Worm (Caenorhabditis elegans) whole organism, L3 larva: ENCODE data around the gene K10D11.6.

Source experiments
- R02D3.7 ChIP-seq: fragments of 150-350 bp; optimal IDR thresholded peaks from 2 replicates; lab custom pipeline; 2014; ENCODE audit warnings: missing biosample characterization, missing genetic modification characterization
- aly-2 ChIP-seq: fragments of 150-350 bp; optimal IDR thresholded peaks from 2 replicates; lab custom pipeline; 2014; ENCODE audit warnings: missing biosample characterization, missing genetic modification characterization
- ama-1 ChIP-seq: fragments of 150-350 bp; optimal IDR thresholded peaks from 2 replicates; lab custom pipeline; 2018
- elt-1 ChIP-seq: fragments of 150-350 bp; optimal IDR thresholded peaks from 2 replicates; lab custom pipeline; 2014; ENCODE audit warnings: missing biosample characterization, missing genetic modification characterization
- mdl-1 ChIP-seq: fragments of 150-350 bp; optimal IDR thresholded peaks from 2 replicates; lab custom pipeline; 2014; ENCODE audit warnings: missing biosample characterization, missing genetic modification characterization
- nfya-1 ChIP-seq: sonication (generic microtip); optimal IDR thresholded peaks from 2 replicates; lab custom pipeline; 2017; ENCODE audit warnings: missing genetic modification characterization, mild to moderate bottlenecking, missing compliant biosample characterization, antibody characterized with exemption, moderate library complexity; ENCODE audit not compliant: insufficient read depth
- nhr-12 ChIP-seq: fragments of 150-350 bp; optimal IDR thresholded peaks from 2 replicates; lab custom pipeline; 2014; ENCODE audit warnings: missing biosample characterization, missing genetic modification characterization
- snpc-4 ChIP-seq: fragments of 150-350 bp; optimal IDR thresholded peaks from 2 replicates; lab custom pipeline; 2014; ENCODE audit warnings: missing biosample characterization, missing genetic modification characterization
- unc-62 ChIP-seq: fragments of 150-350 bp; sonication (generic microtip); optimal IDR thresholded peaks from 4 replicates; lab custom pipeline; 2014; ENCODE audit warnings: missing biosample characterization, missing genetic modification reagents, missing genetic modification characterization
- zag-1 ChIP-seq: fragments of 150-350 bp; optimal IDR thresholded peaks from 2 replicates; lab custom pipeline; 2014; ENCODE audit warnings: missing biosample characterization, missing genetic modification characterization
- ztf-4 ChIP-seq: fragments of 150-350 bp; optimal IDR thresholded peaks from 2 replicates; lab custom pipeline; 2014; ENCODE audit warnings: missing biosample characterization, missing genetic modification characterization

DNA sequence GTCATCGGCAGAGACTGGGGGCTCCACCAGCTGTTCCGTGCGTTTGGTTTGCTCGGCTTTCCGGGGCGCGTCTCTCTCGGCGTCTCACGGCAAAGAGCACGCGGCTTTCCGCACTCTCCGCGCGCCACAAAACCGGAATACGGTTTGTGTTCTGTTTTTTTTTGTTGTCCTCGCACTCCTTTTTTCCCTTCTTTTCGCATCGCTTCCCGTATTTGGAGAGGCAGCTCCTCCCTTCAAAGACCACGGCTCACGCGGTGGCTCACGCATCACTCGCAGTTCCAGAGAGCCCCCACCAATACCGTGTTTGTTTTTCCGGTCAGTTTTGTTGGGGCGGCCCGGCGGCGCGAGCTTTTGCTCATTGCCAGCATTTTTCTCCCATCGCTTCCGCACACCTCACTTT lies 33.6 kb upstream of the K10D11.6 start:
- TF ChIP-seq R02D3.7 (no peak), nfya-1 (tag; lab: Kevin White, UChicago) (no peak), mdl-1 (tag; lab: Kevin White, UChicago) (no peak), aly-2 (no peak), ztf-4 (tag; lab: Kevin White, UChicago) (no peak), zag-1 (tag; lab: Kevin White, UChicago) (no peak), unc-62 (GFP tag; lab: Kevin White, UChicago) (no peak), snpc-4 (tag; lab: Kevin White, UChicago) (no peak), ama-1 (lab: Kevin White, UChicago) (no peak), nhr-12 (tag; lab: Kevin White, UChicago) (no peak), elt-1 (tag; lab: Kevin White, UChicago) (no peak)
